Fruit fly (Drosophila melanogaster) whole organism, embryonic: ENCODE measurements around the gene CG4733.

Experiments used
- Adf1 ChIP-seq: fragments of 200-800 bp; sonication (Bioruptor generic); IDR thresholded peaks from 2 replicates; pipeline ENCODE4 v1.3.6; 2022; ENCODE audit warnings: missing biosample characterization, missing genetic modification characterization
- CG10462 ChIP-seq: fragments of 200-800 bp; sonication (Bioruptor generic); optimal IDR thresholded peaks from 2 replicates; lab custom pipeline; 2016; ENCODE audit warnings: missing biosample characterization, missing genetic modification characterization
- CG11398 ChIP-seq: fragments of 200-800 bp; sonication (Bioruptor generic); optimal IDR thresholded peaks from 2 replicates; lab custom pipeline; 2016; ENCODE audit warnings: missing biosample characterization, missing genetic modification characterization
- CG11504 ChIP-seq: fragments of 200-800 bp; sonication (Bioruptor generic); optimal IDR thresholded peaks from 3 replicates; lab custom pipeline; 2019; ENCODE audit warnings: missing biosample characterization, mild to moderate bottlenecking, missing genetic modification characterization, moderate library complexity
- CG12104 ChIP-seq: fragments of 200-800 bp; sonication (Bioruptor generic); optimal IDR thresholded peaks from 3 replicates; lab custom pipeline; 2016; ENCODE audit warnings: missing biosample characterization, missing genetic modification characterization
- CG13287 ChIP-seq: fragments of 200-800 bp; sonication (Bioruptor generic); IDR thresholded peaks from 2 replicates; pipeline ENCODE4 v1.3.6; 2022; ENCODE audit warnings: missing biosample characterization, missing genetic modification characterization; ENCODE audit not compliant: partially characterized antibody
- CG13775 ChIP-seq: fragments of 200-800 bp; sonication (Bioruptor generic); optimal IDR thresholded peaks from 3 replicates; lab custom pipeline; 2017; ENCODE audit warnings: missing biosample characterization, mild to moderate bottlenecking, missing genetic modification characterization
- CG15011 ChIP-seq: fragments of 200-800 bp; sonication (Bioruptor generic); optimal IDR thresholded peaks from 3 replicates; lab custom pipeline; 2018; ENCODE audit warnings: missing biosample characterization, mild to moderate bottlenecking, missing genetic modification characterization
- CG15514 ChIP-seq: fragments of 200-800 bp; sonication (Bioruptor generic); optimal IDR thresholded peaks from 3 replicates; lab custom pipeline; 2017; ENCODE audit warnings: missing biosample characterization, missing genetic modification characterization, mild to moderate bottlenecking, moderate library complexity, missing genetic modification reagents
- CG17186 ChIP-seq: fragments of 200-800 bp; sonication (Bioruptor generic); optimal IDR thresholded peaks from 3 replicates; lab custom pipeline; 2017; ENCODE audit warnings: missing biosample characterization, missing genetic modification reagents, missing genetic modification characterization
- CG17385 ChIP-seq: fragments of 200-800 bp; sonication (Bioruptor generic); optimal IDR thresholded peaks from 3 replicates; lab custom pipeline; 2018; ENCODE audit warnings: missing biosample characterization, mild to moderate bottlenecking, missing genetic modification characterization
- CG18476 ChIP-seq: fragments of 200-800 bp; sonication (Bioruptor generic); optimal IDR thresholded peaks from 2 replicates; lab custom pipeline; 2016; ENCODE audit warnings: missing biosample characterization, mild to moderate bottlenecking, missing genetic modification characterization
- CG18764 ChIP-seq: fragments of 200-800 bp; sonication (Bioruptor generic); optimal IDR thresholded peaks from 3 replicates; lab custom pipeline; 2016; ENCODE audit warnings: missing biosample characterization, missing genetic modification characterization
- CG3281 ChIP-seq: fragments of 200-800 bp; sonication (Bioruptor generic); optimal IDR thresholded peaks from 3 replicates; lab custom pipeline; 2017; ENCODE audit warnings: missing biosample characterization, mild to moderate bottlenecking, missing genetic modification characterization
- CG34422 ChIP-seq: fragments of 200-800 bp; sonication (Bioruptor generic); IDR thresholded peaks from 3 replicates; pipeline ENCODE4 v1.3.6; 2022; ENCODE audit warnings: missing biosample characterization, missing genetic modification characterization
- CG3847 ChIP-seq: fragments of 200-800 bp; sonication (Bioruptor generic); IDR thresholded peaks from 2 replicates; pipeline ENCODE4 v1.3.6; 2022; ENCODE audit warnings: missing biosample characterization, missing genetic modification characterization
- CG4820 ChIP-seq: fragments of 200-800 bp; sonication (Bioruptor generic); optimal IDR thresholded peaks from 3 replicates; lab custom pipeline; 2016; ENCODE audit warnings: missing biosample characterization, missing genetic modification characterization
- CG5953 ChIP-seq: fragments of 200-800 bp; sonication (Bioruptor generic); IDR thresholded peaks from 2 replicates; pipeline ENCODE4 v1.3.6; 2022; ENCODE audit warnings: missing biosample characterization, missing genetic modification characterization
- CG9932 ChIP-seq: fragments of 200-800 bp; sonication (Bioruptor generic); IDR thresholded peaks from 2 replicates; pipeline ENCODE4 v1.3.6; 2022; ENCODE audit warnings: missing biosample characterization, missing genetic modification characterization
- CkIIα-i1 ChIP-seq: fragments of 200-800 bp; sonication (Bioruptor generic); IDR thresholded peaks from 2 replicates; pipeline ENCODE4 v1.3.6; 2022; ENCODE audit warnings: missing biosample characterization, missing genetic modification characterization
- CoRest ChIP-seq: fragments of 200-800 bp; sonication (Bioruptor generic); optimal IDR thresholded peaks from 3 replicates; lab custom pipeline; 2018; ENCODE audit warnings: missing biosample characterization, mild to moderate bottlenecking, missing genetic modification characterization, moderate library complexity
- Dfd ChIP-seq, 2 experiments: fragments of >200 bp; optimal IDR thresholded peaks; 2 replicates each; lab custom pipeline; 2017; ENCODE audit warnings: missing biosample characterization in 2 of 2, missing genetic modification characterization in 2 of 2
- Fer1 ChIP-seq: fragments of 200-800 bp; sonication (Bioruptor generic); optimal IDR thresholded peaks from 2 replicates; lab custom pipeline; 2017; ENCODE audit warnings: missing biosample characterization, mild to moderate bottlenecking, missing genetic modification characterization
- Fer3 ChIP-seq: fragments of 200-800 bp; sonication (Bioruptor generic); optimal IDR thresholded peaks from 2 replicates; lab custom pipeline; 2018; ENCODE audit warnings: missing biosample characterization, mild to moderate bottlenecking, missing genetic modification characterization, moderate library complexity
- Med ChIP-seq: fragments of 200-800 bp; sonication (Bioruptor generic); peaks from one replicate; lab custom pipeline; 2016; ENCODE audit warnings: missing biosample characterization, missing genetic modification characterization, mild to moderate bottlenecking, inconsistent platforms, moderate library complexity
- Pdp1 ChIP-seq, 2 experiments: fragments of 200-800 bp; sonication (Bioruptor generic); optimal IDR thresholded peaks; 3 replicates each; lab custom pipeline; 2016; ENCODE audit warnings: missing biosample characterization in 2 of 2, missing genetic modification characterization in 2 of 2, mild to moderate bottlenecking in 1 of 2, moderate library complexity in 1 of 2
- Ptx1 ChIP-seq: fragments of 200-800 bp; sonication (Bioruptor generic); IDR thresholded peaks from 2 replicates; pipeline ENCODE4 v1.3.6; 2022; ENCODE audit warnings: missing biosample characterization, missing genetic modification characterization
- Sox102F ChIP-seq: fragments of 200-800 bp; sonication (Bioruptor generic); optimal IDR thresholded peaks from 2 replicates; lab custom pipeline; 2018; ENCODE audit warnings: missing biosample characterization, mild to moderate bottlenecking, missing genetic modification characterization, moderate library complexity
- YL-1 ChIP-seq: fragments of 200-800 bp; sonication (Bioruptor generic); optimal IDR thresholded peaks from 3 replicates; lab custom pipeline; 2017; ENCODE audit warnings: missing biosample characterization, mild to moderate bottlenecking, missing genetic modification characterization
- ac ChIP-seq: fragments of 200-800 bp; sonication (Bioruptor generic); optimal IDR thresholded peaks from 3 replicates; lab custom pipeline; 2017; ENCODE audit warnings: missing biosample characterization, mild to moderate bottlenecking, missing genetic modification characterization
- bcd ChIP-seq: fragments of 200-800 bp; sonication (Bioruptor generic); optimal IDR thresholded peaks from 2 replicates; lab custom pipeline; 2017; ENCODE audit warnings: missing biosample characterization, mild to moderate bottlenecking, missing genetic modification characterization
- chm ChIP-seq: fragments of 200-800 bp; sonication (Bioruptor generic); IDR thresholded peaks from 2 replicates; pipeline ENCODE4 v1.3.6; 2022; ENCODE audit warnings: missing biosample characterization, missing genetic modification characterization
- croc ChIP-seq: fragments of 200-800 bp; sonication (Bioruptor generic); conservative IDR thresholded peaks from 3 replicates; pipeline ENCODE4 v1.3.6; 2022; ENCODE audit warnings: missing biosample characterization, missing genetic modification characterization
- dati ChIP-seq: fragments of 200-800 bp; sonication (Bioruptor generic); IDR thresholded peaks from 2 replicates; pipeline ENCODE4 v1.3.6; 2022; ENCODE audit warnings: missing biosample characterization, missing genetic modification characterization
- dmrt11E ChIP-seq: fragments of 200-800 bp; sonication (Bioruptor generic); optimal IDR thresholded peaks from 3 replicates; lab custom pipeline; 2018; ENCODE audit warnings: missing biosample characterization, mild to moderate bottlenecking, missing genetic modification characterization, moderate library complexity
- emc ChIP-seq: fragments of 200-800 bp; sonication (Bioruptor generic); optimal IDR thresholded peaks from 2 replicates; lab custom pipeline; 2016; ENCODE audit warnings: missing biosample characterization, missing genetic modification characterization
- fd64A ChIP-seq: fragments of 200-800 bp; sonication (Bioruptor generic); optimal IDR thresholded peaks from 3 replicates; lab custom pipeline; 2018; ENCODE audit warnings: missing biosample characterization, mild to moderate bottlenecking, missing genetic modification characterization
- gro ChIP-seq: fragments of 200-800 bp; sonication (Bioruptor generic); optimal IDR thresholded peaks from 2 replicates; lab custom pipeline; 2016; ENCODE audit warnings: missing biosample characterization, missing genetic modification characterization
- hbn ChIP-seq: fragments of 200-800 bp; sonication (Bioruptor generic); IDR thresholded peaks from 2 replicates; pipeline ENCODE4 v1.3.6; 2022; ENCODE audit warnings: missing biosample characterization, missing genetic modification characterization; ENCODE audit not compliant: partially characterized antibody
- hkb ChIP-seq, 2 experiments: fragments of 200-800 bp in 1 of 2; fragments of >200 bp in 1 of 2; sonication (Bioruptor generic) in 1 of 2; IDR thresholded peaks in 1 of 2; optimal IDR thresholded peaks in 1 of 2; 2 replicates each; pipeline versions ENCODE4 v1.3.6 to Lab custom; 2017 to 2022; ENCODE audit warnings: missing biosample characterization in 1 of 2, missing genetic modification characterization in 1 of 2
- lilli ChIP-seq: fragments of 200-800 bp; sonication (Bioruptor generic); optimal IDR thresholded peaks from 3 replicates; lab custom pipeline; 2016; ENCODE audit warnings: missing biosample characterization, missing genetic modification characterization
- mam ChIP-seq: fragments of 200-800 bp; sonication (Bioruptor generic); optimal IDR thresholded peaks from 3 replicates; lab custom pipeline; 2016; ENCODE audit warnings: missing biosample characterization, missing genetic modification characterization
- org-1 ChIP-seq: fragments of 200-800 bp; sonication (Bioruptor generic); optimal IDR thresholded peaks from 2 replicates; lab custom pipeline; 2017; ENCODE audit warnings: missing biosample characterization, missing genetic modification characterization
- pum ChIP-seq: fragments of 200-800 bp; sonication (Bioruptor generic); optimal IDR thresholded peaks from 2 replicates; lab custom pipeline; 2016; ENCODE audit warnings: missing biosample characterization, missing genetic modification characterization
- pzg ChIP-seq: fragments of 200-800 bp; sonication (Bioruptor generic); optimal IDR thresholded peaks from 3 replicates; lab custom pipeline; 2018; ENCODE audit warnings: missing biosample characterization, mild to moderate bottlenecking, missing genetic modification characterization, moderate library complexity
- sima ChIP-seq: fragments of 200-800 bp; sonication (Bioruptor generic); optimal IDR thresholded peaks from 2 replicates; lab custom pipeline; 2016; ENCODE audit warnings: missing biosample characterization, missing genetic modification characterization
- stc ChIP-seq: fragments of 200-800 bp; sonication (Bioruptor generic); IDR thresholded peaks from 2 replicates; pipeline ENCODE4 v1.3.6; 2022; ENCODE audit warnings: missing biosample characterization, missing genetic modification characterization
- tap ChIP-seq: fragments of 200-800 bp; optimal IDR thresholded peaks from 3 replicates; lab custom pipeline; 2019; ENCODE audit warnings: missing biosample characterization, mild to moderate bottlenecking, missing genetic modification characterization, moderate library complexity
- tio ChIP-seq: fragments of 200-800 bp; sonication (Bioruptor generic); optimal IDR thresholded peaks from 2 replicates; lab custom pipeline; 2017; ENCODE audit warnings: missing biosample characterization, missing genetic modification characterization, inconsistent platforms
- trh ChIP-seq: fragments of 200-800 bp; sonication (Bioruptor generic); optimal IDR thresholded peaks from 2 replicates; lab custom pipeline; 2016; ENCODE audit warnings: missing biosample characterization, missing genetic modification characterization
- yki ChIP-seq: fragments of >200 bp; optimal IDR thresholded peaks from 3 replicates; lab custom pipeline; 2018
- zen2 ChIP-seq: fragments of 200-800 bp; sonication (Bioruptor generic); IDR thresholded peaks from 3 replicates; pipeline ENCODE4 v1.3.6; 2022; ENCODE audit warnings: missing biosample characterization, missing genetic modification characterization; ENCODE audit not compliant: partially characterized antibody

Gene CG4733

dm6 chr3R:19891363-19891762 is 874 bp downstream of the CG4733 start (continued):
- TF ChIP-seq CkIIα-i1 (no peak), CG17385 (GFP tag; lab: Kevin White, UChicago) (no peak), gro (GFP tag; lab: Kevin White, UChicago) (no peak), CG18764 (GFP tag; lab: Kevin White, UChicago) (no peak), emc (GFP tag; lab: Kevin White, UChicago) (no peak), hkb (optimal IDR thresholded peaks at IDR 0.05; lab: Kevin White, UChicago) (no peak), hkb (GFP tag; IDR thresholded peaks at IDR 0.05; lab: Robert Waterston, UW) (no peak), CG5953 (GFP tag; lab: Robert Waterston, UW) (no peak), Fer1 (GFP tag; lab: Kevin White, UChicago) (no peak), Fer3 (no peak), CG10462 (GFP tag; lab: Kevin White, UChicago) (no peak), pzg (GFP tag; lab: Kevin White, UChicago) (no peak), Sox102F (GFP tag; lab: Kevin White, UChicago) (peak; percentile 8), sima (GFP tag; lab: Kevin White, UChicago) (no peak), Med (GFP tag; lab: Kevin White, UChicago) (peak; percentile 50), Dfd (GFP tag; optimal IDR thresholded peaks at IDR 0.05; lab: Kevin White, UChicago) (no peak), CG13287 (GFP tag; lab: Robert Waterston, UW) (no peak), tap (tag; lab: Kevin White, UChicago) (no peak), zen2 (no peak), CG3847 (GFP tag; lab: Robert Waterston, UW) (no peak), CG9932 (GFP tag; lab: Robert Waterston, UW) (peak; percentile 24; the same call in 1 of the 2 replicates), trh (GFP tag; lab: Kevin White, UChicago) (no peak), CG3281 (GFP tag; lab: Kevin White, UChicago) (no peak), Pdp1 (GFP tag; optimal IDR thresholded peaks at IDR 0.05; lab: Kevin White, UChicago) (no peak), org-1 (no peak), stc (GFP tag; lab: Robert Waterston, UW) (0 out of 2 replicates have a peak, but pooled peaks have one; percentile 23), bcd (GFP tag; lab: Kevin White, UChicago) (no peak), CG34422 (GFP tag; lab: Robert Waterston, UW) (no peak), CoRest (tag; lab: Kevin White, UChicago) (no peak), CG11504 (tag; lab: Kevin White, UChicago) (no peak), Ptx1 (GFP tag; lab: Robert Waterston, UW) (no peak), tio (GFP tag; lab: Kevin White, UChicago) (no peak), dati (GFP tag; lab: Robert Waterston, UW) (no peak), fd64A (no peak), croc (no peak), Adf1 (GFP tag; lab: Robert Waterston, UW) (no peak), yki (lab: Kevin White, UChicago) (no peak), CG11398 (no peak), lilli (GFP tag; lab: Kevin White, UChicago) (no peak), dmrt11E (no peak), CG4820 (GFP tag; lab: Kevin White, UChicago) (no peak), chm (GFP tag; lab: Robert Waterston, UW) (no peak), ac (no peak), CG12104 (GFP tag; lab: Kevin White, UChicago) (no peak), pum (no peak), CG18476 (GFP tag; lab: Kevin White, UChicago) (no peak), mam (GFP tag; lab: Kevin White, UChicago) (no peak), CG15011 (GFP tag; lab: Kevin White, UChicago) (no peak), CG15514 (GFP tag; lab: Kevin White, UChicago) (no peak), hbn (GFP tag; lab: Robert Waterston, UW) (no peak), CG17186 (GFP tag; lab: Kevin White, UChicago) (no peak), CG13775 (no peak), YL-1 (no peak)
